Worm (Caenorhabditis elegans) whole organism, young adult: ENCODE measurements around the gene srh-21.

Experiments
- D2030.7 ChIP-seq: fragments of 200-800 bp; sonication (Bioruptor generic); IDR thresholded peaks from 2 replicates; pipeline ENCODE4 v1.3.6; 2022; ENCODE audit warnings: missing genetic modification reagents, missing genetic modification characterization, missing compliant biosample characterization
- F22D6.2 ChIP-seq: sonication (generic microtip); optimal IDR thresholded peaks from 2 replicates; lab custom pipeline; 2016; ENCODE audit warnings: mild to moderate bottlenecking, missing genetic modification characterization, missing compliant biosample characterization
- F33H1.4 ChIP-seq: fragments of 200-800 bp; sonication (Bioruptor generic); IDR thresholded peaks from 2 replicates; pipeline ENCODE4 v1.3.6; 2022; ENCODE audit warnings: missing genetic modification reagents, missing genetic modification characterization, missing compliant biosample characterization
- K11D2.4 ChIP-seq: fragments of 200-800 bp; sonication (Bioruptor generic); IDR thresholded peaks from 2 replicates; pipeline ENCODE4 v1.3.6; 2022; ENCODE audit warnings: missing genetic modification reagents, missing genetic modification characterization, missing compliant biosample characterization
- aptf-3 ChIP-seq: fragments of 200-800 bp; sonication (Bioruptor generic); IDR thresholded peaks from 2 replicates; pipeline ENCODE4 v1.3.6; 2022; ENCODE audit warnings: missing genetic modification characterization, missing compliant biosample characterization
- ceh-27 ChIP-seq: fragments of 200-800 bp; sonication (Bioruptor generic); optimal IDR thresholded peaks from 2 replicates; lab custom pipeline; 2018; ENCODE audit warnings: mild to moderate bottlenecking, missing genetic modification characterization, moderate library complexity, missing compliant biosample characterization
- ekl-4 ChIP-seq: fragments of 200-800 bp; sonication (Bioruptor generic); IDR thresholded peaks from 2 replicates; pipeline ENCODE4 v1.3.6; 2022; ENCODE audit warnings: missing genetic modification reagents, missing genetic modification characterization, missing compliant biosample characterization
- gei-17 ChIP-seq: fragments of 200-800 bp; sonication (Bioruptor generic); optimal IDR thresholded peaks from 2 replicates; lab custom pipeline; 2018; ENCODE audit warnings: mild to moderate bottlenecking, missing genetic modification characterization, missing compliant biosample characterization
- madf-6 ChIP-seq: fragments of 200-800 bp; sonication (Bioruptor generic); IDR thresholded peaks from 2 replicates; pipeline ENCODE4 v1.3.6; 2022; ENCODE audit warnings: missing genetic modification reagents, missing genetic modification characterization, missing compliant biosample characterization
- mcd-1 ChIP-seq: fragments of 200-800 bp; sonication (Bioruptor generic); IDR thresholded peaks from 2 replicates; pipeline ENCODE4 v1.3.6; 2022; ENCODE audit warnings: missing genetic modification reagents, missing genetic modification characterization, missing compliant biosample characterization
- nfya-1 ChIP-seq: sonication (generic microtip); optimal IDR thresholded peaks from 2 replicates; lab custom pipeline; 2017; ENCODE audit warnings: antibody characterized with exemption, missing compliant biosample characterization, missing genetic modification characterization, borderline replicate concordance; ENCODE audit not compliant: insufficient read depth
- repo-1 ChIP-seq: sonication (generic microtip); optimal IDR thresholded peaks from 2 replicates; lab custom pipeline; 2017; ENCODE audit warnings: mild to moderate bottlenecking, missing genetic modification characterization, missing compliant biosample characterization
- sdz-38 ChIP-seq: sonication (generic microtip); optimal IDR thresholded peaks from 2 replicates; lab custom pipeline; 2016; ENCODE audit warnings: missing genotype, missing genetic modification characterization, missing compliant biosample characterization
- unc-130 ChIP-seq: sonication (generic microtip); optimal IDR thresholded peaks from 2 replicates; lab custom pipeline; 2016; ENCODE audit warnings: missing genetic modification reagents, missing genetic modification characterization, missing compliant biosample characterization
- ztf-18 ChIP-seq: sonication (generic microtip); optimal IDR thresholded peaks from 2 replicates; lab custom pipeline; 2016; ENCODE audit warnings: missing genotype, mild to moderate bottlenecking, missing genetic modification characterization, missing compliant biosample characterization

The srh-21 gene

DNA sequence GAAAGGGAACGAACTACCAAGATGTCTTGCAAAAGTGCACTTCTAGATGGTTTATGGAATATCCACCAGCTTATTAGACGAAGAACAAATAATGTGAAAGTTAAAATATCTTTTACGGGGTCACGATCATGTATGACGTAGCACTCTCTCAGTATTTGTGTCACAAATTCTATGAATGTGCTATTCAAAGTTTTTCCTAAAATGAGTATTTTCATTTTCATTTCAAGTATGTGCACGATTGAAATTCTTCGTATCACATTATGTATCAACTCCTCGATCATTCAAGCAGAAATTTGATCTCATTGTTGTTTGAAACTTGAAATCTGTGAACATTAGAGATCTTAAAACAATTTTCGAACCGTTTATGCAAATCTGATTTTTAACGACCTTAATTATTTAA is 51.1 kb downstream of the srh-21 start:
- TF ChIP-seq repo-1 (tag; lab: Kevin White, UChicago) = no peak
- TF ChIP-seq K11D2.4 = no peak
- no peak for TF ChIP-seq F33H1.4 (GFP tag; lab: Robert Waterston, UW)
- no peak for TF ChIP-seq mcd-1 (GFP tag; lab: Robert Waterston, UW)
- no peak for TF ChIP-seq unc-130 (GFP tag; lab: Kevin White, UChicago)
- TF ChIP-seq gei-17 (GFP tag; lab: Kevin White, UChicago) = no peak
- no peak for TF ChIP-seq nfya-1 (tag; lab: Kevin White, UChicago)
- no peak for TF ChIP-seq D2030.7 (GFP tag; lab: Robert Waterston, UW)
- no peak for TF ChIP-seq ekl-4 (GFP tag; lab: Robert Waterston, UW)
- no peak for TF ChIP-seq madf-6
- TF ChIP-seq sdz-38 (tag; lab: Kevin White, UChicago) = no peak
- TF ChIP-seq F22D6.2 (tag; lab: Kevin White, UChicago) = no peak
- TF ChIP-seq aptf-3 (GFP tag; lab: Robert Waterston, UW) = no peak
- TF ChIP-seq ztf-18 = no peak
- TF ChIP-seq ceh-27 (GFP tag; lab: Kevin White, UChicago) = no peak
